Worm (Caenorhabditis elegans): Measurements from ENCODE around the gene emb-5.

Gene emb-5

DNA sequence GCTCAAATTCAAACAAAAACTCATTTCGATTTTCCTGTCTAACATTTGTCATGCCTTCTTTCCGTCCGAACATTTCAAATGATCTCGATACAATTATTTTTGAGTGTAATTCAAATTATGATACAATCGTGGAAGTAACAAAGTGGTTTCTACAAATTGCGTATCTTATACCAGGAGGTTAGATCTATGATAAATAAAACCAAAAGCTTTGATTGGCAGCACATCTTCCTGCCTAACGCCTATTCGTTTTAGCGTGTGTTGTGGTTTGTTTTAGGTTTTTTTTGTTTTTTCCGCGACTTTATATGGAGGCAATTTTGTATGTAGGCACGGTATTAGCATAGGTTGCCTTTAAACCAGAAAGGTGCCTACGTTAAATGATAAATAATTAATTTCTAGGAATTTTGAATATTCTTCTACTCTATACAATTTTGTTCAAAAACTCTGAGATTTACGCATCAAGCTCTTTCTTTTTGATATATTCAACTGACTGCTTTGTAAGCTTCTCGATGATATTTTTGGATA, 40.4 kb downstream of the emb-5 start, which contains the start of gene srg-11:
TSS of gene srg-11 (plus strand) at position 51 of the 522 bp plus-strand sequence.
- TF ChIP-seq set-16 (GFP tag; IDR thresholded peaks at IDR 0.05) (no peak), aha-1 (tag) (peak; percentile 97)

DNA sequence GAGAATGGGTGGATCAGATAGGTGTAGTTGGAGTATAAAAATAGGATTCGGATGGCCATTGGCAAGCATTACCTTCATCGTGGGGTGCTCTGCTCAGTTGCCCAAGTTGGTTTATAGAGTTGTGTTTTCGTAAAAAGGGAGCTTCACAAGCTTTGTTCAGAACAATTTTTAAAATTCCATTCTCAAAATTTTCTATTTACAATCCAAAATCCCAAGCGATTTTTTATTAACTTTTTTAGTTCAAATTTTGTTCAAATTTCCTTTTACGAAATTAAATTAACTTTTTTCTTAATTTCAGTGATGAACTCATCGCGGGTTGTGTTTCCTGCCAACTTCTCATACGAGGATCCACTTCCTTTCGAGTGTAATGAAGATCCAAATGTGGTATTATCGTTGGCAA, 43.0 kb downstream of the emb-5 start, which contains the start of gene srg-10:
TSS of gene srg-10 (plus strand) at position 301 of the 400 bp plus-strand sequence.
- TF ChIP-seq lin-39 (tag; optimal IDR thresholded peaks at IDR 0.05) (no peak), sdz-12 (GFP tag; optimal IDR thresholded peaks at IDR 0.05) (no peak), daf-16 (GFP tag; optimal IDR thresholded peaks at IDR 0.05) (no peak), daf-16 (tag; optimal IDR thresholded peaks at IDR 0.05) (no peak), lim-7 (GFP tag; IDR thresholded peaks at IDR 0.05) (no peak), arid-1 (GFP tag; conservative IDR thresholded peaks at IDR 0.05) (no peak), daf-12 (tag; optimal IDR thresholded peaks at IDR 0.05) (no peak), unc-39 (tag; optimal IDR thresholded peaks at IDR 0.05) (no peak), Y5F2A.4 (GFP tag; optimal IDR thresholded peaks at IDR 0.05) (no peak), T20F7.1 (GFP tag; optimal IDR thresholded peaks at IDR 0.05) (no peak), gei-8 (GFP tag; optimal IDR thresholded peaks at IDR 0.05) (no peak), madf-9 (GFP tag; conservative IDR thresholded peaks at IDR 0.05) (no peak), F37D6.2 (tag; optimal IDR thresholded peaks at IDR 0.05) (no peak), ceh-62 (tag; optimal IDR thresholded peaks at IDR 0.05) (no peak), duxl-1 (tag; optimal IDR thresholded peaks at IDR 0.05; ENCODE audit: poor library complexity) (no peak), daf-8 (GFP tag; IDR thresholded peaks at IDR 0.05) (no peak), madf-5 (GFP tag; IDR thresholded peaks at IDR 0.05) (no peak)

DNA sequence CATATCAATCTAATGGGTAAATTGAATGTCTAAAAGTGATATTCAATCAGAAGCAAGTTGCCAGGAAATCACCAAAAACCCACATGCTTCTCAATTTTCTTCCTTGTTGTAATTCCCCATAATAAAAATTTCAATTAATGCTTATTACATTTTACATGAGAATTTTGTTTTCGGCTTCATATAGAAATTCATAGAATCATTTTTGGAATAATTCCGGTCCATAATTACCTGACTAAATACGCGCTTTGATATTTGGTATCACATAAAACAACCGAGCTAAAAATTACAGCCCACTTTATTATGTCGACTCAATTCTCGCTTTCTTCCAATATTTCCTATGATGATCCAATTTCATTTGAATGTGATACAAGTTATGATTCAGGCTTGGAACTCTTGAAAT, 48.5 kb downstream of the emb-5 start, which contains the start of gene srg-13:
TSS of gene srg-13 (plus strand) at position 301 of the 400 bp plus-strand sequence.
- no peak for TF ChIP-seq arid-1 (GFP tag; conservative IDR thresholded peaks at IDR 0.05)
- TF ChIP-seq ceh-28 (tag; optimal IDR thresholded peaks at IDR 0.05), result no peak
- TF ChIP-seq zfp-3 (GFP tag; conservative IDR thresholded peaks at IDR 0.05), result no peak
- no peak for TF ChIP-seq F37D6.2 (tag; optimal IDR thresholded peaks at IDR 0.05)
- no peak for TF ChIP-seq nhr-28 (tag; optimal IDR thresholded peaks at IDR 0.05)
- TF ChIP-seq vab-7 (GFP tag; IDR thresholded peaks at IDR 0.05), result no peak

DNA sequence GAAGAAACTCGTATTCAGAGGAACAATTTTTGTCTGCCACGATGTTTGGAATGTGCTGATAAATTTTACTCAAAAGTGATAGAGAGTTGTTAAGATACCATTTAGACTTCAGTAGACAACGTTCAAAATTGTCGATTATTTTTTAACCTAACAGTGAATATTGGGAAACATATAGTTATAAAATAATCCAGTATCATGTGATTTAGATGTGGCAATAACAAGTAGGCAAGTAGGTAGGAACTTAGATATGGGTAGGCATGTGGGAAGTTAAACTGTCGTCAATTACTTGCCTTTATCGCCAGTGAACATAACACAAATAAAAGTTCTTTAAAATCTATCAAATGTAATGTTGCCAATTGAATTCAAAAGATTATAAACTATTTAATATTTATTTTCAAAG, 49.0 kb downstream of the emb-5 start, which contains the start of gene T23F11.11:
TSS of gene T23F11.11 (minus strand) at position 101 of the 400 bp plus-strand sequence.
- no peak for TF ChIP-seq Y5F2A.4 (GFP tag; optimal IDR thresholded peaks at IDR 0.05)
- peak; percentile 5 for TF ChIP-seq pqm-1 (tag; optimal IDR thresholded peaks at IDR 0.05)
- TF ChIP-seq mdl-1 (tag; optimal IDR thresholded peaks at IDR 0.05), result no peak

DNA sequence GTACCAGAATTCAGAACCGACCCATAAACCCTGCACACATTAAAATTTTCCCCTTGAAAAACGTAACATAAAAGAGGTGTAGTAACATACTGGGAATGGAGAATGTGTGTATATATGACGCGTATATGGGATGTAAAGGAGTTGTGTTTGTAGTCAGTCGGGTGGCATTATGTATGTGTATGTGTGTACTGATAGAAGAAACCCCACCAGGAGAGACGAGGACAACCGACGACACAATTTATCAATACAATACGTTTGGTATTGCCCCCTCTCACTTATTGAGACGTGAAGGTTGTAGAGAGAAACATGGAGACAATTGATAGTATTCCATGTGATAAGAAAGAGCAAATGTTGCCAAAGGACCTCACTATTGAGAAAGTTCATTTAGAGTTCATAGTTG, 52.4 kb downstream of the emb-5 start:
- TF ChIP-seq F49E8.2 (tag; optimal IDR thresholded peaks at IDR 0.05; ENCODE audit: borderline replicate concordance) (no peak), Y105C5A.15 (GFP tag; IDR thresholded peaks at IDR 0.05) (no peak), mep-1 (tag; optimal IDR thresholded peaks at IDR 0.05) (no peak), dmd-6 (GFP tag; IDR thresholded peaks at IDR 0.05) (0 out of 2 replicates have a peak, but pooled peaks have one; percentile 13), dve-1 (tag; optimal IDR thresholded peaks at IDR 0.05; ENCODE audit: insufficient read depth) (peak; percentile 21), mdl-1 (tag; optimal IDR thresholded peaks at IDR 0.05) (peak in 1 of 2 experiments; percentile 6), nhr-28 (tag; optimal IDR thresholded peaks at IDR 0.05) (peak; percentile 97), lin-15B (tag; optimal IDR thresholded peaks at IDR 0.05) (no peak), ama-1 (optimal IDR thresholded peaks at IDR 0.05) (no peak), lin-13 (GFP tag; optimal IDR thresholded peaks at IDR 0.05) (no peak), daf-8 (GFP tag; IDR thresholded peaks at IDR 0.05) (no peak), daf-12 (tag; optimal IDR thresholded peaks at IDR 0.05) (no peak), ces-1 (GFP tag; optimal IDR thresholded peaks at IDR 0.05) (no peak), unc-130 (GFP tag; optimal IDR thresholded peaks at IDR 0.05) (no peak), php-3 (GFP tag; IDR thresholded peaks at IDR 0.05) (no peak), T26A8.4 (GFP tag; IDR thresholded peaks at IDR 0.05) (no peak), spr-1 (tag; optimal IDR thresholded peaks at IDR 0.05) (no peak), pqm-1 (tag; optimal IDR thresholded peaks at IDR 0.05) (peak; percentile 85), daf-16 (GFP tag; optimal IDR thresholded peaks at IDR 0.05) (no peak), daf-16 (tag; optimal IDR thresholded peaks at IDR 0.05) (peak; percentile 56), hif-1 (tag; optimal IDR thresholded peaks at IDR 0.05) (no peak), dpl-1 (GFP tag; optimal IDR thresholded peaks at IDR 0.05) (no peak), aha-1 (tag) (peak; percentile 66)

Data from whole organism, L4 larva.